Worm (Caenorhabditis elegans) whole organism, young adult: ENCODE measurements around the gene T01D3.3.

Source experiments
- B0035.1 ChIP-seq: sonication (generic microtip); optimal IDR thresholded peaks from 2 replicates; lab custom pipeline; 2016; ENCODE audit warnings: missing genetic modification characterization, mild to moderate bottlenecking, missing compliant biosample characterization, missing genotype, missing genetic modification reagents
- B0336.3 ChIP-seq: fragments of 200-800 bp; sonication (Bioruptor generic); IDR thresholded peaks from 2 replicates; pipeline ENCODE4 v1.3.6; 2022; ENCODE audit warnings: missing genetic modification characterization, missing compliant biosample characterization
- F10E7.11 ChIP-seq: sonication (generic microtip); optimal IDR thresholded peaks from 2 replicates; lab custom pipeline; 2017; ENCODE audit warnings: mild to moderate bottlenecking, missing genetic modification characterization, moderate library complexity, missing compliant biosample characterization
- F22D6.2 ChIP-seq: sonication (generic microtip); optimal IDR thresholded peaks from 2 replicates; lab custom pipeline; 2016; ENCODE audit warnings: mild to moderate bottlenecking, missing genetic modification characterization, missing compliant biosample characterization
- F23B12.7 ChIP-seq: sonication (generic microtip); optimal IDR thresholded peaks from 2 replicates; lab custom pipeline; 2017; ENCODE audit warnings: missing genetic modification characterization, mild to moderate bottlenecking, missing compliant biosample characterization, antibody characterized with exemption, moderate library complexity; ENCODE audit not compliant: insufficient read depth
- F33H1.4 ChIP-seq: fragments of 200-800 bp; sonication (Bioruptor generic); IDR thresholded peaks from 2 replicates; pipeline ENCODE4 v1.3.6; 2022; ENCODE audit warnings: missing genetic modification reagents, missing genetic modification characterization, missing compliant biosample characterization
- F55B11.4 ChIP-seq: sonication (generic microtip); optimal IDR thresholded peaks from 2 replicates; lab custom pipeline; 2016; ENCODE audit warnings: missing compliant biosample characterization, missing genetic modification characterization, borderline replicate concordance; ENCODE audit not compliant: insufficient read depth
- F57A8.1 ChIP-seq: fragments of 200-800 bp; sonication (Bioruptor generic); optimal IDR thresholded peaks from 2 replicates; lab custom pipeline; 2018; ENCODE audit warnings: mild to moderate bottlenecking, missing genetic modification characterization, moderate library complexity, missing compliant biosample characterization
- K11D2.4 ChIP-seq: fragments of 200-800 bp; sonication (Bioruptor generic); IDR thresholded peaks from 2 replicates; pipeline ENCODE4 v1.3.6; 2022; ENCODE audit warnings: missing genetic modification reagents, missing genetic modification characterization, missing compliant biosample characterization
- Y56A3A.18 ChIP-seq: fragments of 200-800 bp; sonication (Bioruptor generic); IDR thresholded peaks from 2 replicates; pipeline ENCODE4 v1.3.6; 2022; ENCODE audit warnings: missing genetic modification reagents, missing genetic modification characterization, missing compliant biosample characterization
- Y95B8A.8 ChIP-seq: fragments of 200-800 bp; sonication (Bioruptor generic); IDR thresholded peaks from 2 replicates; pipeline ENCODE4 v1.3.6; 2022; ENCODE audit warnings: missing genetic modification reagents, missing genetic modification characterization, missing compliant biosample characterization
- akir-1 ChIP-seq: fragments of 200-800 bp; sonication (Bioruptor generic); optimal IDR thresholded peaks from 2 replicates; lab custom pipeline; 2018; ENCODE audit warnings: mild to moderate bottlenecking, missing genetic modification characterization, moderate library complexity, missing compliant biosample characterization
- ama-1 ChIP-seq, 3 experiments: fragments of 150-350 bp in 1 of 3; sonication (generic microtip) in 2 of 3; optimal IDR thresholded peaks; 2 replicates each; lab custom pipeline; 2014 to 2018; ENCODE audit warnings: missing biosample characterization in 2 of 3, missing genetic modification characterization in 2 of 3, missing genetic modification reagents in 2 of 3
- atf-7 ChIP-seq: sonication (generic microtip); optimal IDR thresholded peaks from 2 replicates; lab custom pipeline; 2017; ENCODE audit warnings: mild to moderate bottlenecking, missing genetic modification characterization, missing compliant biosample characterization
- attf-3 ChIP-seq: fragments of 200-800 bp; sonication (Bioruptor generic); conservative IDR thresholded peaks from 2 replicates; pipeline ENCODE4 v1.3.6; 2022; ENCODE audit warnings: missing genetic modification reagents, missing genetic modification characterization, missing compliant biosample characterization
- attf-5 ChIP-seq: fragments of 200-800 bp; sonication (Bioruptor generic); optimal IDR thresholded peaks from 2 replicates; lab custom pipeline; 2018; ENCODE audit warnings: mild to moderate bottlenecking, missing genetic modification characterization, missing compliant biosample characterization
- bed-1 ChIP-seq: fragments of 200-800 bp; sonication (Bioruptor generic); IDR thresholded peaks from 2 replicates; pipeline ENCODE4 v1.3.6; 2022; ENCODE audit warnings: missing genetic modification reagents, missing genetic modification characterization, missing compliant biosample characterization
- cebp-1 ChIP-seq, 2 experiments: fragments of 200-800 bp in 1 of 2; sonication (Bioruptor generic) in 1 of 2; sonication (generic microtip) in 1 of 2; IDR thresholded peaks in 1 of 2; optimal IDR thresholded peaks in 1 of 2; 2 replicates each; pipeline versions ENCODE4 v1.3.6 to Lab custom; 2017 to 2022; ENCODE audit warnings: missing compliant biosample characterization in 2 of 2, missing genetic modification characterization in 2 of 2, mild to moderate bottlenecking in 1 of 2, missing genetic modification reagents in 1 of 2, moderate library complexity in 1 of 2
- ceh-79 ChIP-seq: sonication (generic microtip); optimal IDR thresholded peaks from 2 replicates; lab custom pipeline; 2017; ENCODE audit warnings: mild to moderate bottlenecking, missing genetic modification characterization, missing compliant biosample characterization
- chd-7 ChIP-seq: sonication (generic microtip); optimal IDR thresholded peaks from 2 replicates; lab custom pipeline; 2016; ENCODE audit warnings: mild to moderate bottlenecking, missing genetic modification characterization, moderate library complexity, missing compliant biosample characterization
- die-1 ChIP-seq: sonication (generic microtip); optimal IDR thresholded peaks from 2 replicates; lab custom pipeline; 2016; ENCODE audit warnings: missing genotype, mild to moderate bottlenecking, missing genetic modification characterization, missing compliant biosample characterization
- dpff-1 ChIP-seq: sonication (generic microtip); optimal IDR thresholded peaks from 2 replicates; lab custom pipeline; 2017; ENCODE audit warnings: mild to moderate bottlenecking, missing genetic modification characterization, missing compliant biosample characterization
- egl-44 ChIP-seq: fragments of 200-800 bp; sonication (Bioruptor generic); IDR thresholded peaks from 2 replicates; pipeline ENCODE4 v1.3.6; 2022; ENCODE audit warnings: missing genetic modification reagents, missing genetic modification characterization, missing compliant biosample characterization
- egrh-3 ChIP-seq: fragments of 200-800 bp; sonication (Bioruptor generic); IDR thresholded peaks from 2 replicates; pipeline ENCODE4 v1.3.6; 2022; ENCODE audit warnings: missing genetic modification reagents, missing genetic modification characterization, missing compliant biosample characterization
- ekl-4 ChIP-seq: fragments of 200-800 bp; sonication (Bioruptor generic); IDR thresholded peaks from 2 replicates; pipeline ENCODE4 v1.3.6; 2022; ENCODE audit warnings: missing genetic modification reagents, missing genetic modification characterization, missing compliant biosample characterization
- ets-4 ChIP-seq: fragments of 200-800 bp; sonication (Bioruptor generic); optimal IDR thresholded peaks from 2 replicates; lab custom pipeline; 2018; ENCODE audit warnings: mild to moderate bottlenecking, missing genetic modification characterization, missing compliant biosample characterization
- him-1 ChIP-seq: sonication (generic microtip); optimal IDR thresholded peaks from 2 replicates; lab custom pipeline; 2016; ENCODE audit warnings: missing genotype, missing genetic modification reagents, missing genetic modification characterization, missing compliant biosample characterization
- hlh-12 ChIP-seq: sonication (generic microtip); optimal IDR thresholded peaks from 2 replicates; lab custom pipeline; 2016; ENCODE audit warnings: missing genetic modification characterization, missing compliant biosample characterization
- hmg-1.2 ChIP-seq: fragments of 200-800 bp; sonication (Bioruptor generic); IDR thresholded peaks from 2 replicates; pipeline ENCODE4 v1.3.6; 2022; ENCODE audit warnings: missing genetic modification reagents, missing genetic modification characterization, missing compliant biosample characterization
- hsf-1 ChIP-seq: fragments of 200-800 bp; sonication (Bioruptor generic); IDR thresholded peaks from 2 replicates; pipeline ENCODE4 v1.3.6; 2022; ENCODE audit warnings: missing genetic modification reagents, missing genetic modification characterization, missing compliant biosample characterization
- lag-1 ChIP-seq: fragments of 200-800 bp; sonication (Bioruptor generic); IDR thresholded peaks from 2 replicates; pipeline ENCODE4 v1.3.6; 2022; ENCODE audit warnings: missing genetic modification reagents, missing genetic modification characterization, missing compliant biosample characterization
- lin-26 ChIP-seq: fragments of 200-800 bp; sonication (Bioruptor generic); IDR thresholded peaks from 2 replicates; pipeline ENCODE4 v1.3.6; 2022; ENCODE audit warnings: missing genetic modification reagents, missing genetic modification characterization, missing compliant biosample characterization
- lin-35 ChIP-seq, 3 experiments: fragments of 150-350 bp in 2 of 3; sonication (generic microtip) in 1 of 3; optimal IDR thresholded peaks; 2 replicates each; lab custom pipeline; 2014 to 2018; ENCODE audit warnings: missing biosample characterization in 3 of 3, missing genetic modification characterization in 3 of 3, missing genetic modification reagents in 3 of 3
- lsy-27 ChIP-seq: sonication (generic microtip); optimal IDR thresholded peaks from 2 replicates; lab custom pipeline; 2017; ENCODE audit warnings: missing genetic modification characterization, mild to moderate bottlenecking, missing compliant biosample characterization, antibody characterized with exemption, missing genotype, borderline replicate concordance; ENCODE audit not compliant: insufficient read depth
- madf-3 ChIP-seq: fragments of 200-800 bp; sonication (Bioruptor generic); IDR thresholded peaks from 2 replicates; pipeline ENCODE4 v1.3.6; 2022; ENCODE audit warnings: missing genetic modification reagents, missing genetic modification characterization, missing compliant biosample characterization
- madf-6 ChIP-seq: fragments of 200-800 bp; sonication (Bioruptor generic); IDR thresholded peaks from 2 replicates; pipeline ENCODE4 v1.3.6; 2022; ENCODE audit warnings: missing genetic modification reagents, missing genetic modification characterization, missing compliant biosample characterization
- nfya-2 ChIP-seq: fragments of 200-800 bp; sonication (Bioruptor generic); IDR thresholded peaks from 2 replicates; pipeline ENCODE4 v1.3.6; 2022; ENCODE audit warnings: missing genetic modification reagents, missing genetic modification characterization, missing compliant biosample characterization
- nfyb-1 ChIP-seq: fragments of 200-800 bp; sonication (Bioruptor generic); IDR thresholded peaks from 2 replicates; pipeline ENCODE4 v1.3.6; 2022; ENCODE audit warnings: missing genetic modification reagents, missing genetic modification characterization, missing compliant biosample characterization
- nhr-179 ChIP-seq: sonication (generic microtip); optimal IDR thresholded peaks from 2 replicates; lab custom pipeline; 2016; ENCODE audit warnings: mild to moderate bottlenecking, missing genetic modification characterization, missing compliant biosample characterization
- pha-4 ChIP-seq: fragments of 150-350 bp; sonication (generic microtip); optimal IDR thresholded peaks from 2 replicates; lab custom pipeline; 2014; ENCODE audit warnings: missing biosample characterization, missing genetic modification reagents, missing genetic modification characterization
- rec-8 ChIP-seq, 2 experiments: sonication (generic microtip); optimal IDR thresholded peaks; 2 replicates each; lab custom pipeline; 2016; ENCODE audit warnings: mild to moderate bottlenecking in 2 of 2, missing genetic modification characterization in 2 of 2, missing genetic modification reagents in 2 of 2, missing genotype in 2 of 2, missing biosample characterization in 1 of 2, missing compliant biosample characterization in 1 of 2, moderate library complexity in 1 of 2
- sdz-38 ChIP-seq: sonication (generic microtip); optimal IDR thresholded peaks from 2 replicates; lab custom pipeline; 2016; ENCODE audit warnings: missing genotype, missing genetic modification characterization, missing compliant biosample characterization
- tlf-1 ChIP-seq: fragments of 200-800 bp; sonication (Bioruptor generic); optimal IDR thresholded peaks from 2 replicates; lab custom pipeline; 2018; ENCODE audit warnings: mild to moderate bottlenecking, missing genetic modification characterization, missing compliant biosample characterization
- zfh-2 ChIP-seq: fragments of 200-800 bp; sonication (Bioruptor generic); conservative IDR thresholded peaks from 2 replicates; pipeline ENCODE4 v1.3.6; 2022; ENCODE audit warnings: missing genetic modification reagents, missing genetic modification characterization, missing compliant biosample characterization

Gene T01D3.3

DNA sequence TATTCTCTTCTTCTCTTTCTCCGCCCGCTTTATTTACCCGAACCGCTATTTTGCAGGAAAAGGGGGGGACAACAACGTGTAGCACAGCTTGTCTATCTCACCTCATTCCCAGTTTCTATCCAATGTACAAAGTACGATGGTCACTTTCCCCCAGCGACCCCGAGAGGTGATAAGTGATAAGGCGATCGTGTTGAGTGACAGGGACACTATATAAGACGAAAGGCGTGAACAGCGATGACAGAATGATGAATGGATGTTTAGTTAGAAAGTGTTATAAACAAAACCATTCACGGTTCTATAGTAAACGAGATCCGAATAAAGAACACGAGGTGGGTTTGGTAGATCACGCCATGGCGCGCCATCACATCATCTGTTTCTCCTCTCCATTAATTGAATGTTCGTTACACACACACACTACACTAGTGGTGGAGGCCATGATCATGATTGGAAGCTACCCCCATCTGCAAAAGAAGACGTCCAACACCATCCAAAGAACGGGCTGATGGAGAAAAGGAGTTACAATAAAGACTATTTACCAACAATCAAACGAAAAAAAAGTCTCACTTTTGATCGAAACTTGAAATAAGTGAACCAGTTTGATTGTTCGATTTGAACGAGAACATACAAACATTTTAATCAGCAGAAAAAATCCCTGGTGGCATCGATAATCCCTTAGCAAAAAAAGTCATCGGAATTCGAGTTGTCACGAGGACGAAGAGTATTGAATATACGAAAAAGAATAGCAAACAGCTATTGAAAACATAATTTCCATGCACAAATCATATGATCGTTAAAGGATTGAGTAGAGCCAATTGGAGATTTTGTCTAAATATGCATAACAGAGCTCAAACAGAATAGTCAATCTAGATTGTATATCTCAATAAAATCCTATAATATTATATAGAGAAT, 47.5 kb upstream of the T01D3.3 start (continued):
- TF ChIP-seq madf-3 (GFP tag; lab: Robert Waterston, UW) = peak; percentile 76; the same call in 1 of the 2 replicates
- peak; percentile 68 for TF ChIP-seq atf-7
- TF ChIP-seq egrh-3 (GFP tag; lab: Robert Waterston, UW) = no peak
- no peak for TF ChIP-seq egl-44
- peak; percentile 38; the same call in 1 of the 2 replicates for TF ChIP-seq ekl-4
- TF ChIP-seq madf-6 (GFP tag; lab: Robert Waterston, UW) = no peak; the same call in none of the 2 replicates
- 0 out of 2 replicates have a peak, but pooled peaks have one; percentile 7 for TF ChIP-seq hsf-1
- peak; percentile 69 for TF ChIP-seq chd-7 (tag; lab: Kevin White, UChicago)
- no peak; the same call in 1 of the 2 replicates for TF ChIP-seq K11D2.4 (GFP tag; lab: Robert Waterston, UW)
- peak; percentile 45 for TF ChIP-seq akir-1
- no peak for TF ChIP-seq F23B12.7 (tag; lab: Kevin White, UChicago)
- no peak for TF ChIP-seq dpff-1 (tag; lab: Kevin White, UChicago)
- peak; percentile 51 for TF ChIP-seq ets-4
- TF ChIP-seq pha-4 = no peak
- TF ChIP-seq hlh-12 = no peak
- TF ChIP-seq F55B11.4 (tag; lab: Kevin White, UChicago) = no peak
- TF ChIP-seq nfyb-1 (GFP tag; lab: Robert Waterston, UW) = peak; percentile 71; the same call in 1 of the 2 replicates
- TF ChIP-seq F10E7.11 (tag; lab: Kevin White, UChicago) = peak; percentile 6
- TF ChIP-seq attf-5 (GFP tag; lab: Kevin White, UChicago) = no peak
- no peak for TF ChIP-seq sdz-38 (tag; lab: Kevin White, UChicago)
- TF ChIP-seq bed-1 (GFP tag; lab: Robert Waterston, UW) = no peak
- TF ChIP-seq lag-1 (GFP tag; lab: Robert Waterston, UW) = no peak
- TF ChIP-seq zfh-2 (GFP tag; lab: Robert Waterston, UW) = 0 out of 2 replicates have a peak, but pooled peaks have one; percentile 14
- no peak for TF ChIP-seq nhr-179 (tag; lab: Kevin White, UChicago)
- 0 out of 2 replicates have a peak, but pooled peaks have one; percentile 11 for TF ChIP-seq nfya-2 (GFP tag; lab: Robert Waterston, UW)
- TF ChIP-seq tlf-1 = peak; percentile 55
- peak; percentile 70; the same call in 1 of the 2 replicates for TF ChIP-seq Y56A3A.18 (GFP tag; lab: Robert Waterston, UW)
- TF ChIP-seq B0035.1 (tag; lab: Kevin White, UChicago) = no peak
- TF ChIP-seq ceh-79 (tag; lab: Kevin White, UChicago) = no peak
- peak; percentile 62; the same call in 1 of the 2 replicates for TF ChIP-seq B0336.3 (GFP tag; lab: Robert Waterston, UW)
- TF ChIP-seq lin-35 (GFP tag; optimal IDR thresholded peaks at IDR 0.05; lab: Kevin White, UChicago) = no peak
- TF ChIP-seq F57A8.1 = no peak
- TF ChIP-seq lsy-27 (tag; lab: Kevin White, UChicago) = no peak
- TF ChIP-seq F33H1.4 = no peak
- TF ChIP-seq F22D6.2 (tag; lab: Kevin White, UChicago) = peak; percentile 56
- peak; percentile 29 for TF ChIP-seq die-1 (tag; lab: Kevin White, UChicago)
- no peak for TF ChIP-seq attf-3 (GFP tag; lab: Robert Waterston, UW)
- TF ChIP-seq rec-8 (tag; optimal IDR thresholded peaks at IDR 0.05; lab: Kevin White, UChicago) = no peak
- TF ChIP-seq him-1 (tag; lab: Kevin White, UChicago) = no peak
- TF ChIP-seq lin-26 (GFP tag; lab: Robert Waterston, UW) = peak; percentile 62
- TF ChIP-seq hmg-1.2 (GFP tag; lab: Robert Waterston, UW) = 0 out of 2 replicates have a peak, but pooled peaks have one; percentile 22
- peak; percentile 33; the same call in 1 of the 2 replicates for TF ChIP-seq cebp-1 (GFP tag; IDR thresholded peaks at IDR 0.05; lab: Robert Waterston, UW)
- TF ChIP-seq cebp-1 (tag; optimal IDR thresholded peaks at IDR 0.05; lab: Kevin White, UChicago) = peak; percentile 43
- peak; percentile 76 for TF ChIP-seq ama-1 (optimal IDR thresholded peaks at IDR 0.05; lab: Kevin White, UChicago)
- TF ChIP-seq ama-1 (GFP tag; optimal IDR thresholded peaks at IDR 0.05; lab: Kevin White, UChicago) = no peak
- TF ChIP-seq Y95B8A.8 (GFP tag; lab: Robert Waterston, UW) = peak; percentile 18; the same call in 1 of the 2 replicates
